Worm (Caenorhabditis elegans): Measurements from ENCODE around the gene C09G9.5.

Gene C09G9.5

ce11 chrIV:8916010-8916409, 29.7 kb downstream of the C09G9.5 start, which contains the start of gene C27B7.9:
Gene C27B7.9, minus strand, starts transcription at chrIV:8916110.
- TF ChIP-seq elt-1 (tag; optimal IDR thresholded peaks at IDR 0.05) = no peak
- TF ChIP-seq ceh-82 (tag; optimal IDR thresholded peaks at IDR 0.05) = no peak

DNA sequence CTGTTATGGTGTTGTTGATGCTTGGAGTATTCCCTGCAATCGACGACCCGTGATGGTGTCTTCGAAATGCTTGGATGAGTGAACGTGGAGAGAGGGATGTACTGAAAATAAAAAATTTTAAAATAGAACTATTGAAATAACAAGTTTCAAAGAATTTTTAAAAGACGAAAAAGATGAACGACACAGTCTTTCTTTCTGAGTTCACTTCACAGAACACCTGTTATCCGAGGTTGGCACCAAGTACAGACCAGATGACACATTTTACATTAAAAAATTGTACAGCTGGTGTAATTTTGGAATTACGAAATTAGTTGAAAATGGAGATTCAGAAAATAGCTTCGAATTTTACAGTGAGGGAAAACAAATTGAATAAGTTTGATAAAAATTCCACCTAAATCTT, 32.5 kb downstream of the C09G9.5 start, which contains the start of gene rap-1:
Gene rap-1 (minus strand): TSS at position 101 of the 400 bp plus-strand sequence.
- no peak for TF ChIP-seq fkh-2 (tag; optimal IDR thresholded peaks at IDR 0.05)
- TF ChIP-seq ama-1 (optimal IDR thresholded peaks at IDR 0.05) = no peak
- TF ChIP-seq nhr-43 (tag; optimal IDR thresholded peaks at IDR 0.05; ENCODE audit: poor library complexity, severe bottlenecking) = no peak
- TF ChIP-seq daf-12 (tag; optimal IDR thresholded peaks at IDR 0.05) = no peak
- no peak for TF ChIP-seq elt-3 (tag; optimal IDR thresholded peaks at IDR 0.05)
- no peak for TF ChIP-seq hmg-11 (tag; optimal IDR thresholded peaks at IDR 0.05)
- no peak for TF ChIP-seq egl-5 (tag; optimal IDR thresholded peaks at IDR 0.05)
- no peak for TF ChIP-seq jun-1 (tag; optimal IDR thresholded peaks at IDR 0.05)
- TF ChIP-seq tbx-2 (tag; optimal IDR thresholded peaks at IDR 0.05) = no peak
- no peak for TF ChIP-seq nhr-77 (tag; optimal IDR thresholded peaks at IDR 0.05)

DNA sequence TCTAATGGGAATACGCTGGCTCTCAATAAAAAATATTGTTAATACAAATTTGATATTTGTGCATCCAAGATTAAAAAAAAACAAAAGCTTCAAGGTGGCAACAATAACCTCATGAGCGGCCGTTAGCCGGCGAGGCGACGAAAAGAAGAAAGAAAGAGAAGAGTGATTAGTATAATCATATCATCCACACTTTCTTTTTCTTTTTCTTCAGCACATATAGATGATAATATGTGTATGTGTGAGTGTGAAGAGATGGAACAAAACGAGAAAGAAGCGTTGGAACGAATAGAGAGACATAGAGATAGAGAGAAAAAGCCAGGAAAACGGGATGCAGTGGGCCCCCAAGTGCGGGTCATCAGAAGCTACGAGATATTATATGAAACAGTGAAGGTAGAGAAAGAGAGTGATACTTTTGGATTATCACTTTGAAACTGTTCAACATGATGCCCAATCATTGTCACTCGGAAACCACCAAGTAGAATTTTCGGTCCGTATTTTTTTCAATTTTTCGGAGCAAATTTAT, 34.0 kb downstream of the C09G9.5 start:
- no peak for TF ChIP-seq daf-12 (tag; optimal IDR thresholded peaks at IDR 0.05)
- no peak for TF ChIP-seq nhr-11 (tag; optimal IDR thresholded peaks at IDR 0.05)
- TF ChIP-seq lin-39 (tag; optimal IDR thresholded peaks at IDR 0.05) = peak; percentile 6
- peak in 1 of 3 experiments; percentile 56 for TF ChIP-seq elt-3 (tag; optimal IDR thresholded peaks at IDR 0.05)
- no peak for TF ChIP-seq ama-1 (optimal IDR thresholded peaks at IDR 0.05)
- TF ChIP-seq ztf-11 (tag; optimal IDR thresholded peaks at IDR 0.05) = no peak
- peak; percentile 41 for TF ChIP-seq hmg-11 (tag; optimal IDR thresholded peaks at IDR 0.05)
- no peak for TF ChIP-seq nhr-76 (tag; optimal IDR thresholded peaks at IDR 0.05)
- peak; percentile 1 for TF ChIP-seq nhr-43 (tag; optimal IDR thresholded peaks at IDR 0.05; ENCODE audit: poor library complexity, severe bottlenecking)
- peak; percentile 40 for TF ChIP-seq nhr-23 (tag; optimal IDR thresholded peaks at IDR 0.05)
- TF ChIP-seq nfya-1 (tag; optimal IDR thresholded peaks at IDR 0.05; ENCODE audit: insufficient read depth) = peak; percentile 23

DNA sequence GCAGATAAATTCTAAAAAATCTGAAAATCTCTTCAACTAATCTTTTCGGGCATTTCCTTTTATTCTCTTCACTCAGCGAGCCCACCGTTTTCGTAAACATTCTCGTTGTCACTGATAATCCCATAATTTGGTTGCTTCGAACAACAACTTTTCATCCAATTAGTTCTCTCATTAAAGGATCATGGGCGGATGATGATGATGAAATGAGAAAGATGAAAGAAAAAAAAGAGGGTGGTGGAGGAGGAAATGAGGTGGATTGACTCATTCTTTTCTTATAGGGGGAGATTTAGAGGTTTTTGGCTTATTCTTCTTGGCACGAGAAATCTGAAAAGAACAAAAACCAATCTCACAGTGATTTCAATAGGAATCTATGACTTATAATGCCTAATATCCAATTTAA, 34.8 kb downstream of the C09G9.5 start:
- TF ChIP-seq ztf-11 (tag; optimal IDR thresholded peaks at IDR 0.05) = no peak
- no peak for TF ChIP-seq sea-2 (GFP tag; optimal IDR thresholded peaks at IDR 0.05)
- no peak for TF ChIP-seq eor-1 (tag; optimal IDR thresholded peaks at IDR 0.05)
- TF ChIP-seq nfya-1 (tag; optimal IDR thresholded peaks at IDR 0.05; ENCODE audit: insufficient read depth) = no peak
- no peak for TF ChIP-seq elt-1 (tag; optimal IDR thresholded peaks at IDR 0.05)
- TF ChIP-seq egl-5 (tag; optimal IDR thresholded peaks at IDR 0.05) = peak; percentile 72

DNA sequence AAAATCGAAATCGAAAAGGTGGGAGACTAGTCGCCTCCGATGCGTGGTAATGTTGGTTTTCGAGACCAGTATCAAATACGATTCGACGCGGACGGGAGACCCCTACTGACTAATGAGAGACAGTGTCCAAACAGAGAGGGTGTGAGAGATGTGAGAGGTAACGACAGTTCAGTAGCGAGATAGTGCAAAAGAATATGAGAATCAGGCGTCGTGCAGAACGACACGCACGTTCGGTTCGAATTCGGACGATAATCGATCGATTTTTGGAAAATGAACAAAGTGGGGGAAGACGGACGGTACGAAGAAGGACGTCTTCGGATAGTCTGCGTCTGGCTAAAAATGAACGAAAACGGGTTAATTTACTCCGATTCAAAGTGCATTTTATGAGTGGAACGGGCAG, 35.6 kb downstream of the C09G9.5 start, which contains the start of gene D1046.16:
Gene D1046.16 (plus strand): TSS at position 195 of the 400 bp plus-strand sequence.
- no peak for TF ChIP-seq pqm-1 (tag; optimal IDR thresholded peaks at IDR 0.05)
- peak; percentile 20 for TF ChIP-seq snpc-4 (tag; optimal IDR thresholded peaks at IDR 0.05)
- TF ChIP-seq nhr-43 (tag; optimal IDR thresholded peaks at IDR 0.05; ENCODE audit: poor library complexity, severe bottlenecking) = peak; percentile 19
- no peak for TF ChIP-seq tbx-2 (tag; optimal IDR thresholded peaks at IDR 0.05)
- no peak for TF ChIP-seq ceh-9 (tag; optimal IDR thresholded peaks at IDR 0.05)
- TF ChIP-seq nhr-25 (tag; optimal IDR thresholded peaks at IDR 0.05) = peak; percentile 90
- TF ChIP-seq nfya-1 (tag; optimal IDR thresholded peaks at IDR 0.05; ENCODE audit: insufficient read depth) = peak; percentile 20
- no peak for TF ChIP-seq R02D3.7 (tag; optimal IDR thresholded peaks at IDR 0.05)
- peak; percentile 53 for TF ChIP-seq nhr-23 (tag; optimal IDR thresholded peaks at IDR 0.05)
- TF ChIP-seq elt-2 (tag; optimal IDR thresholded peaks at IDR 0.05) = peak; percentile 35
- TF ChIP-seq nhr-12 (tag; optimal IDR thresholded peaks at IDR 0.05) = no peak
- TF ChIP-seq lin-15B (tag; optimal IDR thresholded peaks at IDR 0.05) = peak; percentile 49
- peak; percentile 68 for TF ChIP-seq ceh-28 (tag; optimal IDR thresholded peaks at IDR 0.05)
- TF ChIP-seq nhr-76 (tag; optimal IDR thresholded peaks at IDR 0.05) = no peak
- TF ChIP-seq pha-4 (tag; optimal IDR thresholded peaks at IDR 0.05) = peak; percentile 42
- no peak for TF ChIP-seq ztf-4 (tag; optimal IDR thresholded peaks at IDR 0.05)
- peak; percentile 37 for TF ChIP-seq hmg-11 (tag; optimal IDR thresholded peaks at IDR 0.05)

DNA sequence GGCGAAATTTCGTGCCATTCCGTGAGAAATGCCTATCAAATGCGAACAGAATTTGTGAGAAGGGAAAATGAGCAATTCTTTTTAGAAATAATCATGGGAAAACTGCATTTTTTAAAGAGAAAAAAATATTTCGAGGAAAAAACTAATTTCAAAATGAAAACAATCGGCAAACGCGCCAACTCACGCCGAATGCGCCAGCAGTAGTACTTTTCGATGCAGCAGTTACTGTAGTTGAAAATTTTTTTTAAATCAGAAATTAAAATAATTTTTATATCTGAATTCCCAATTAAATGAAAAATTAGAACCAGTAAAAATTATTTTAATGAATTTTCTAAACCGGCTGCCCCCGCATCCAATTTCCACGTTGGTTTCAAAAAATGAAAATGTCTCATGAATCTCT, 37.1 kb downstream of the C09G9.5 start:
- no peak for TF ChIP-seq unc-62 (GFP tag; optimal IDR thresholded peaks at IDR 0.05)
- TF ChIP-seq skn-1 (tag; optimal IDR thresholded peaks at IDR 0.05) = no peak
- no peak for TF ChIP-seq ceh-16 (tag; optimal IDR thresholded peaks at IDR 0.05)
- no peak for TF ChIP-seq unc-39 (tag; optimal IDR thresholded peaks at IDR 0.05)
- no peak for TF ChIP-seq mml-1 (tag; optimal IDR thresholded peaks at IDR 0.05)
- TF ChIP-seq nhr-77 (tag; optimal IDR thresholded peaks at IDR 0.05) = no peak
- no peak for TF ChIP-seq pha-4 (tag; optimal IDR thresholded peaks at IDR 0.05)
- TF ChIP-seq ceh-82 (tag; optimal IDR thresholded peaks at IDR 0.05) = no peak
- TF ChIP-seq ama-1 (optimal IDR thresholded peaks at IDR 0.05) = no peak
- TF ChIP-seq nhr-28 (tag; optimal IDR thresholded peaks at IDR 0.05) = no peak
- no peak for TF ChIP-seq fkh-2 (tag; optimal IDR thresholded peaks at IDR 0.05)
- TF ChIP-seq daf-12 (tag; optimal IDR thresholded peaks at IDR 0.05) = no peak

Measured in whole organism, L3 larva.